Fruit fly (Drosophila melanogaster): Measurements from ENCODE around the gene CG15258.

DNA sequence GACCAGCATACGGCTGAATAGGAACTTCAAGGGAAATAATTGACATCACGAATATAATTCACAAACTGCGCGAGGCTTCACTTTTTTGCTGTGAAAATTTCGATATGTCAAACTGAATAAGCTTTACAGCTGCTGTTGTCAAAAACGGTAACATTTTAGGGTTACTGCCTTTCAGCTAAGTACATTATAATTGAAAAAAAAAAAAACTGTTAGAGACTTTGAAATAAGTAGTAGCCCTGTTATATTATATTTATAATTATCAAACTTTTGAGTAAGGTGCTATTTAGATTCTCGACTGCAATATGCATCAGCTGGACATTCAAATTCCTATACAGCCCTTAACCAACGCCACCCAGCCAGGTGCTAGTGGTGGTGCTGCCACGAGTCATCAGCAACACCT, 42.6 kb downstream of the CG15258 start, which contains the start of gene nht:
- TF ChIP-seq CG13204 (GFP tag; optimal IDR thresholded peaks at IDR 0.05) (no peak), Pif1A (GFP tag; optimal IDR thresholded peaks at IDR 0.05) (no peak), CG14655 (GFP tag; optimal IDR thresholded peaks at IDR 0.05) (no peak), Pif1B (GFP tag; optimal IDR thresholded peaks at IDR 0.05) (no peak), CG34367 (tag; optimal IDR thresholded peaks at IDR 0.05) (no peak), gl (tag; optimal IDR thresholded peaks at IDR 0.05) (no peak), EcR (GFP tag; optimal IDR thresholded peaks at IDR 0.05) (no peak), CG9948 (tag; optimal IDR thresholded peaks at IDR 0.05) (no peak), CG8159 (tag; optimal IDR thresholded peaks at IDR 0.05) (no peak), Ets98B (GFP tag; IDR thresholded peaks at IDR 0.05) (no peak)

Data from whole organism, pupa.